Worm (Caenorhabditis elegans) whole organism, mixed stage, embryonic: ENCODE measurements around the gene snai-1.

Source experiments
- M03D4.4 ChIP-seq: sonication (generic microtip); optimal IDR thresholded peaks from 2 replicates; lab custom pipeline; 2017; ENCODE audit warnings: mild to moderate bottlenecking, missing genetic modification characterization, missing compliant biosample characterization
- bed-3 ChIP-seq: fragments of 200-800 bp; sonication (Bioruptor generic); optimal IDR thresholded peaks from 3 replicates; lab custom pipeline; 2018; ENCODE audit warnings: mild to moderate bottlenecking, missing genetic modification characterization, moderate library complexity, missing compliant biosample characterization
- blmp-1 ChIP-seq: fragments of 150-350 bp; optimal IDR thresholded peaks from 2 replicates; lab custom pipeline; 2014; ENCODE audit warnings: missing biosample characterization, missing genetic modification characterization
- ceh-39 ChIP-seq: fragments of 150-350 bp; optimal IDR thresholded peaks from 2 replicates; lab custom pipeline; 2014; ENCODE audit warnings: missing biosample characterization, missing genetic modification characterization
- ceh-43 ChIP-seq: fragments of 200-800 bp; sonication (Bioruptor generic); optimal IDR thresholded peaks from 2 replicates; lab custom pipeline; 2018; ENCODE audit warnings: mild to moderate bottlenecking, missing genetic modification characterization, moderate library complexity, missing compliant biosample characterization
- ceh-83 ChIP-seq: fragments of 200-800 bp; sonication (Bioruptor generic); optimal IDR thresholded peaks from 2 replicates; lab custom pipeline; 2018; ENCODE audit warnings: mild to moderate bottlenecking, missing genetic modification characterization, missing compliant biosample characterization
- ces-1 ChIP-seq: fragments of 150-350 bp; optimal IDR thresholded peaks from 2 replicates; lab custom pipeline; 2014; ENCODE audit warnings: missing biosample characterization, missing genetic modification reagents, missing genetic modification characterization
- cnd-1 ChIP-seq: fragments of 200-800 bp; sonication (Bioruptor generic); optimal IDR thresholded peaks from 2 replicates; lab custom pipeline; 2018; ENCODE audit warnings: mild to moderate bottlenecking, missing genetic modification characterization, missing compliant biosample characterization
- elt-1 ChIP-seq: sonication (generic microtip); optimal IDR thresholded peaks from 2 replicates; lab custom pipeline; 2017; ENCODE audit warnings: missing genetic modification characterization, mild to moderate bottlenecking, missing compliant biosample characterization, antibody characterized with exemption, moderate library complexity, borderline replicate concordance; ENCODE audit not compliant: insufficient read depth
- elt-3 ChIP-seq: fragments of 150-350 bp; optimal IDR thresholded peaks from 2 replicates; lab custom pipeline; 2014; ENCODE audit warnings: missing biosample characterization, missing genetic modification characterization
- flh-1 ChIP-seq: fragments of 200-800 bp; sonication (Bioruptor generic); optimal IDR thresholded peaks from 2 replicates; lab custom pipeline; 2018; ENCODE audit warnings: mild to moderate bottlenecking, missing genetic modification characterization, moderate library complexity, missing compliant biosample characterization
- ham-2 ChIP-seq: fragments of 200-800 bp; sonication (Bioruptor generic); optimal IDR thresholded peaks from 2 replicates; lab custom pipeline; 2018; ENCODE audit warnings: mild to moderate bottlenecking, missing genetic modification characterization, missing compliant biosample characterization
- hlh-1 ChIP-seq: fragments of 150-350 bp; optimal IDR thresholded peaks from 2 replicates; lab custom pipeline; 2014; ENCODE audit warnings: missing biosample characterization, missing genetic modification reagents, missing genetic modification characterization
- lin-13 ChIP-seq: fragments of 150-350 bp; optimal IDR thresholded peaks from 2 replicates; lab custom pipeline; 2014; ENCODE audit warnings: missing biosample characterization, missing genetic modification characterization
- lin-32 ChIP-seq: fragments of 200-800 bp; sonication (Bioruptor generic); optimal IDR thresholded peaks from 2 replicates; lab custom pipeline; 2018; ENCODE audit warnings: mild to moderate bottlenecking, missing genetic modification characterization, missing compliant biosample characterization
- lsy-2 ChIP-seq: fragments of 150-350 bp; optimal IDR thresholded peaks from 2 replicates; lab custom pipeline; 2014; ENCODE audit warnings: missing biosample characterization, missing genetic modification characterization
- mab-5 ChIP-seq: fragments of 150-350 bp; optimal IDR thresholded peaks from 2 replicates; lab custom pipeline; 2014; ENCODE audit warnings: missing biosample characterization, missing genetic modification characterization
- mep-1 ChIP-seq: fragments of 150-350 bp; optimal IDR thresholded peaks from 2 replicates; lab custom pipeline; 2017; ENCODE audit warnings: missing biosample characterization, missing genetic modification reagents, missing genetic modification characterization, inconsistent platforms
- mls-2 ChIP-seq: sonication (generic microtip); optimal IDR thresholded peaks from 2 replicates; lab custom pipeline; 2016; ENCODE audit warnings: mild to moderate bottlenecking, missing genetic modification characterization, moderate library complexity, missing compliant biosample characterization
- nhr-12 ChIP-seq: fragments of 150-350 bp; optimal IDR thresholded peaks from 2 replicates; lab custom pipeline; 2014; ENCODE audit warnings: missing biosample characterization, missing genetic modification characterization
- nhr-2 ChIP-seq: fragments of 150-350 bp; optimal IDR thresholded peaks from 2 replicates; lab custom pipeline; 2014; ENCODE audit warnings: missing biosample characterization, missing genetic modification characterization
- nhr-237 ChIP-seq: fragments of 150-350 bp; optimal IDR thresholded peaks from 2 replicates; lab custom pipeline; 2014; ENCODE audit warnings: missing biosample characterization, missing genetic modification characterization
- nhr-28 ChIP-seq: fragments of 150-350 bp; optimal IDR thresholded peaks from 2 replicates; lab custom pipeline; 2014; ENCODE audit warnings: missing biosample characterization, missing genetic modification characterization
- pha-4 ChIP-seq: fragments of 150-350 bp; optimal IDR thresholded peaks from 2 replicates; lab custom pipeline; 2018; ENCODE audit warnings: missing biosample characterization, missing genetic modification reagents, missing genetic modification characterization
- sem-2 ChIP-seq: fragments of 200-800 bp; sonication (Bioruptor generic); optimal IDR thresholded peaks from 2 replicates; lab custom pipeline; 2018; ENCODE audit warnings: mild to moderate bottlenecking, missing genetic modification characterization, missing compliant biosample characterization
- snpc-4 ChIP-seq: fragments of 150-350 bp; optimal IDR thresholded peaks from 2 replicates; lab custom pipeline; 2014; ENCODE audit warnings: missing biosample characterization, missing genetic modification characterization
- sptf-1 ChIP-seq: sonication (generic microtip); optimal IDR thresholded peaks from 2 replicates; lab custom pipeline; 2017; ENCODE audit warnings: mild to moderate bottlenecking, missing genetic modification characterization, moderate library complexity, missing compliant biosample characterization
- tbx-8 ChIP-seq: fragments of 200-800 bp; sonication (Bioruptor generic); optimal IDR thresholded peaks from 2 replicates; lab custom pipeline; 2018; ENCODE audit warnings: mild to moderate bottlenecking, missing genetic modification characterization, moderate library complexity, missing compliant biosample characterization
- unc-120 ChIP-seq: sonication (generic microtip); optimal IDR thresholded peaks from 2 replicates; lab custom pipeline; 2017; ENCODE audit warnings: missing genetic modification characterization, missing compliant biosample characterization; ENCODE audit not compliant: poor library complexity, severe bottlenecking
- unc-39 ChIP-seq: fragments of 150-350 bp; optimal IDR thresholded peaks from 2 replicates; lab custom pipeline; 2014; ENCODE audit warnings: missing biosample characterization, missing genetic modification characterization
- unc-62 ChIP-seq: fragments of 150-350 bp; optimal IDR thresholded peaks from 2 replicates; lab custom pipeline; 2014; ENCODE audit warnings: missing biosample characterization, missing genetic modification reagents, missing genetic modification characterization
- zip-8 ChIP-seq: fragments of 150-350 bp; optimal IDR thresholded peaks from 2 replicates; lab custom pipeline; 2014; ENCODE audit warnings: missing biosample characterization, missing genetic modification characterization
- ztf-11 ChIP-seq: fragments of 150-350 bp; optimal IDR thresholded peaks from 2 replicates; lab custom pipeline; 2014; ENCODE audit warnings: missing biosample characterization, missing genetic modification characterization

snai-1 gene

ce11 chrIV:266148-266547 lies 47.4 kb downstream of the snai-1 start, which contains the start of gene T21D12.12:
TSS of gene T21D12.12 (plus strand) at chrIV:266448.
- no peak for TF ChIP-seq mls-2 (tag; lab: Kevin White, UChicago)
- no peak for TF ChIP-seq ham-2
- no peak for TF ChIP-seq zip-8 (tag; lab: Kevin White, UChicago)
- no peak for TF ChIP-seq flh-1
- TF ChIP-seq nhr-28 (tag; lab: Kevin White, UChicago) = no peak
- TF ChIP-seq lin-13 = no peak
- TF ChIP-seq M03D4.4 (tag; lab: Kevin White, UChicago) = no peak
- TF ChIP-seq lsy-2 (tag; lab: Kevin White, UChicago) = no peak
- no peak for TF ChIP-seq ceh-83 (GFP tag; lab: Kevin White, UChicago)
- no peak for TF ChIP-seq cnd-1 (tag; lab: Kevin White, UChicago)
- TF ChIP-seq tbx-8 = no peak
- TF ChIP-seq mab-5 (tag; lab: Kevin White, UChicago) = no peak
- TF ChIP-seq ceh-39 (tag; lab: Kevin White, UChicago) = no peak
- TF ChIP-seq snpc-4 (tag; lab: Kevin White, UChicago) = no peak
- no peak for TF ChIP-seq unc-39 (tag; lab: Kevin White, UChicago)
- TF ChIP-seq ceh-43 = no peak

DNA sequence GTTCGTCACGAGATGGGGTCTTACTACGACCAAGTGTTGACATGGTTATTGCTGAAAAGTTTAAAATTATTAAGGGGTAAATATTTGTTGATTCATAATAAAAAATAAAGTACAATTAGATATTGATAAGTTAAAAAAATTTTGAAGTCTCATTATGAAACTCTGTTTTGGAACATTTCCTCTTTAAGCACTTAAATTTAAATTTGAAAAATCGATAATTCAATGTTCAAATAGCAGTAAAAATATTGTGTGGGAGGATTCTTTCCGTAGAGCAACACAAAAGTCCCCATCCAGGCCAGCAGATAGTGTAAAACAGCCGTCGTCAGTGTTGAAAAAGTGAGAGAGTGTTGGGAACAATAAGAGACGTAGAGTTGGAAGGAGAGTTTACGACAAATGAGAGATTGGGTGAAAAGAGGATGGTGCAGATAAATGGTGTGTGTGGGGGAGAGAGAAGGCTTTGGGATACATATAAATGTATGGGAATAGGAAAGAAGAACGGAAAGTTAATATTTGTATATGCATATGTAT lies 49.3 kb downstream of the snai-1 start, which contains the start of gene pat-6:
Gene pat-6, minus strand, starts transcription at position 51 of the 528 bp plus-strand sequence.
- peak; percentile 50 for TF ChIP-seq ces-1 (GFP tag; lab: Kevin White, UChicago)
- peak; percentile 44 for TF ChIP-seq hlh-1 (tag; lab: Kevin White, UChicago)
- peak; percentile 76 for TF ChIP-seq unc-120 (tag; lab: Kevin White, UChicago)
- peak; percentile 27 for TF ChIP-seq unc-62 (GFP tag; lab: Kevin White, UChicago)
- TF ChIP-seq mab-5 (tag; lab: Kevin White, UChicago) = no peak

ce11 chrIV:262460-262859 lies 51.1 kb downstream of the snai-1 start:
- TF ChIP-seq M03D4.4 (tag; lab: Kevin White, UChicago) (no peak), ceh-83 (GFP tag; lab: Kevin White, UChicago) (no peak), unc-62 (GFP tag; lab: Kevin White, UChicago) (no peak), sem-2 (GFP tag; lab: Kevin White, UChicago) (no peak), snpc-4 (tag; lab: Kevin White, UChicago) (no peak), ztf-11 (tag; lab: Kevin White, UChicago) (no peak), nhr-12 (tag; lab: Kevin White, UChicago) (no peak), hlh-1 (tag; lab: Kevin White, UChicago) (no peak), lsy-2 (tag; lab: Kevin White, UChicago) (no peak), mab-5 (tag; lab: Kevin White, UChicago) (no peak), unc-39 (tag; lab: Kevin White, UChicago) (no peak), nhr-2 (tag; lab: Kevin White, UChicago) (no peak), tbx-8 (no peak), blmp-1 (no peak), nhr-28 (tag; lab: Kevin White, UChicago) (no peak), bed-3 (GFP tag; lab: Kevin White, UChicago) (no peak), unc-120 (tag; lab: Kevin White, UChicago) (no peak)
- TF ChIP-seq, all 35 proteins: peak for 0

DNA sequence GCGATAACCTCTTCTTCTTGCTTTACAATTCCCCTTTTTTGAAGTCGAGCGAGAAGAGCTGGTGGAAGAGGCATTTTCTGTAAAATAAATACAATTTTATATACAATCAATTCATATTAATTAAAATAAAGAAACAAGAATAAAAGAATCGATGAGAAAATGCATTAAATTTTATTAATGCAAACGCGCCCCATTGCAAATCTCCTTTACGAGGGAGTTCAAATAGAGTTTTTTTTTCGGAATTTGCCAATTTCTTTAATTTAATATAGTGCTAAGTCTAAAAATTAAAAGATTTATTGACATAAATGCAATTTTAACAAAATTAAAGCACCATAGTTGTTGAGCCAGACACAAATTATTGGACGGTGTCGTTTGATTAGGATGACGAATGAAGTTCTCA lies 51.9 kb downstream of the snai-1 start, which contains the start of gene pqbp-1.1:
Gene pqbp-1.1, minus strand, starts transcription at position 77 of the 400 bp plus-strand sequence.
- TF ChIP-seq lin-13 (no peak), ces-1 (GFP tag; lab: Kevin White, UChicago) (peak; percentile 98), sptf-1 (tag; lab: Kevin White, UChicago) (peak; percentile 5), hlh-1 (tag; lab: Kevin White, UChicago) (no peak), pha-4 (tag; lab: Kevin White, UChicago) (peak; percentile 40), flh-1 (no peak), snpc-4 (tag; lab: Kevin White, UChicago) (no peak), M03D4.4 (tag; lab: Kevin White, UChicago) (no peak), ham-2 (no peak), bed-3 (GFP tag; lab: Kevin White, UChicago) (no peak), elt-3 (tag; lab: Kevin White, UChicago) (no peak), cnd-1 (tag; lab: Kevin White, UChicago) (no peak), lin-32 (no peak), unc-62 (GFP tag; lab: Kevin White, UChicago) (no peak), ceh-39 (tag; lab: Kevin White, UChicago) (peak; percentile 60), elt-1 (tag; lab: Kevin White, UChicago) (no peak), nhr-237 (tag; lab: Kevin White, UChicago) (peak; percentile 7), unc-39 (tag; lab: Kevin White, UChicago) (no peak), tbx-8 (no peak), mab-5 (tag; lab: Kevin White, UChicago) (peak; percentile 42), unc-120 (tag; lab: Kevin White, UChicago) (no peak), mls-2 (tag; lab: Kevin White, UChicago) (no peak), ceh-43 (no peak), nhr-28 (tag; lab: Kevin White, UChicago) (no peak), blmp-1 (no peak), mep-1 (tag; lab: Kevin White, UChicago) (peak; percentile 19), ceh-83 (GFP tag; lab: Kevin White, UChicago) (no peak), nhr-2 (tag; lab: Kevin White, UChicago) (peak; percentile 12), lsy-2 (tag; lab: Kevin White, UChicago) (peak; percentile 68)
- TF ChIP-seq, all 35 proteins: peak for 9
